Worm (Caenorhabditis elegans) whole organism, mixed stage, embryonic: ENCODE results near the gene rpn-6.2.

Experiments used
- M03D4.4 ChIP-seq: sonication (generic microtip); optimal IDR thresholded peaks from 2 replicates; lab custom pipeline; 2017; ENCODE audit warnings: mild to moderate bottlenecking, missing genetic modification characterization, missing compliant biosample characterization
- bed-3 ChIP-seq: fragments of 200-800 bp; sonication (Bioruptor generic); optimal IDR thresholded peaks from 3 replicates; lab custom pipeline; 2018; ENCODE audit warnings: mild to moderate bottlenecking, missing genetic modification characterization, moderate library complexity, missing compliant biosample characterization
- ceh-39 ChIP-seq: fragments of 150-350 bp; optimal IDR thresholded peaks from 2 replicates; lab custom pipeline; 2014; ENCODE audit warnings: missing biosample characterization, missing genetic modification characterization
- ceh-43 ChIP-seq: fragments of 200-800 bp; sonication (Bioruptor generic); optimal IDR thresholded peaks from 2 replicates; lab custom pipeline; 2018; ENCODE audit warnings: mild to moderate bottlenecking, missing genetic modification characterization, moderate library complexity, missing compliant biosample characterization
- ceh-83 ChIP-seq: fragments of 200-800 bp; sonication (Bioruptor generic); optimal IDR thresholded peaks from 2 replicates; lab custom pipeline; 2018; ENCODE audit warnings: mild to moderate bottlenecking, missing genetic modification characterization, missing compliant biosample characterization
- ces-1 ChIP-seq: fragments of 150-350 bp; optimal IDR thresholded peaks from 2 replicates; lab custom pipeline; 2014; ENCODE audit warnings: missing biosample characterization, missing genetic modification reagents, missing genetic modification characterization
- cnd-1 ChIP-seq: fragments of 200-800 bp; sonication (Bioruptor generic); optimal IDR thresholded peaks from 2 replicates; lab custom pipeline; 2018; ENCODE audit warnings: mild to moderate bottlenecking, missing genetic modification characterization, missing compliant biosample characterization
- drap-1 ChIP-seq: fragments of 200-800 bp; sonication (Bioruptor generic); optimal IDR thresholded peaks from 3 replicates; lab custom pipeline; 2018; ENCODE audit warnings: mild to moderate bottlenecking, missing genetic modification characterization, missing compliant biosample characterization
- elt-1 ChIP-seq: sonication (generic microtip); optimal IDR thresholded peaks from 2 replicates; lab custom pipeline; 2017; ENCODE audit warnings: missing genetic modification characterization, mild to moderate bottlenecking, missing compliant biosample characterization, antibody characterized with exemption, moderate library complexity, borderline replicate concordance; ENCODE audit not compliant: insufficient read depth
- elt-3 ChIP-seq: fragments of 150-350 bp; optimal IDR thresholded peaks from 2 replicates; lab custom pipeline; 2014; ENCODE audit warnings: missing biosample characterization, missing genetic modification characterization
- flh-1 ChIP-seq: fragments of 200-800 bp; sonication (Bioruptor generic); optimal IDR thresholded peaks from 2 replicates; lab custom pipeline; 2018; ENCODE audit warnings: mild to moderate bottlenecking, missing genetic modification characterization, moderate library complexity, missing compliant biosample characterization
- ham-2 ChIP-seq: fragments of 200-800 bp; sonication (Bioruptor generic); optimal IDR thresholded peaks from 2 replicates; lab custom pipeline; 2018; ENCODE audit warnings: mild to moderate bottlenecking, missing genetic modification characterization, missing compliant biosample characterization
- hlh-1 ChIP-seq: fragments of 150-350 bp; optimal IDR thresholded peaks from 2 replicates; lab custom pipeline; 2014; ENCODE audit warnings: missing biosample characterization, missing genetic modification reagents, missing genetic modification characterization
- lin-13 ChIP-seq: fragments of 150-350 bp; optimal IDR thresholded peaks from 2 replicates; lab custom pipeline; 2014; ENCODE audit warnings: missing biosample characterization, missing genetic modification characterization
- lin-32 ChIP-seq: fragments of 200-800 bp; sonication (Bioruptor generic); optimal IDR thresholded peaks from 2 replicates; lab custom pipeline; 2018; ENCODE audit warnings: mild to moderate bottlenecking, missing genetic modification characterization, missing compliant biosample characterization
- lsy-2 ChIP-seq: fragments of 150-350 bp; optimal IDR thresholded peaks from 2 replicates; lab custom pipeline; 2014; ENCODE audit warnings: missing biosample characterization, missing genetic modification characterization
- mep-1 ChIP-seq: fragments of 150-350 bp; optimal IDR thresholded peaks from 2 replicates; lab custom pipeline; 2017; ENCODE audit warnings: missing biosample characterization, missing genetic modification reagents, missing genetic modification characterization, inconsistent platforms
- mls-2 ChIP-seq: sonication (generic microtip); optimal IDR thresholded peaks from 2 replicates; lab custom pipeline; 2016; ENCODE audit warnings: mild to moderate bottlenecking, missing genetic modification characterization, moderate library complexity, missing compliant biosample characterization
- nhr-12 ChIP-seq: fragments of 150-350 bp; optimal IDR thresholded peaks from 2 replicates; lab custom pipeline; 2014; ENCODE audit warnings: missing biosample characterization, missing genetic modification characterization
- nhr-2 ChIP-seq: fragments of 150-350 bp; optimal IDR thresholded peaks from 2 replicates; lab custom pipeline; 2014; ENCODE audit warnings: missing biosample characterization, missing genetic modification characterization
- nhr-28 ChIP-seq: fragments of 150-350 bp; optimal IDR thresholded peaks from 2 replicates; lab custom pipeline; 2014; ENCODE audit warnings: missing biosample characterization, missing genetic modification characterization
- nhr-76 ChIP-seq: sonication (generic microtip); optimal IDR thresholded peaks from 2 replicates; lab custom pipeline; 2017; ENCODE audit warnings: missing biosample characterization, missing genetic modification characterization
- pha-4 ChIP-seq: fragments of 150-350 bp; optimal IDR thresholded peaks from 2 replicates; lab custom pipeline; 2018; ENCODE audit warnings: missing biosample characterization, missing genetic modification reagents, missing genetic modification characterization
- sem-2 ChIP-seq: fragments of 200-800 bp; sonication (Bioruptor generic); optimal IDR thresholded peaks from 2 replicates; lab custom pipeline; 2018; ENCODE audit warnings: mild to moderate bottlenecking, missing genetic modification characterization, missing compliant biosample characterization
- snpc-4 ChIP-seq: fragments of 150-350 bp; optimal IDR thresholded peaks from 2 replicates; lab custom pipeline; 2014; ENCODE audit warnings: missing biosample characterization, missing genetic modification characterization
- sptf-1 ChIP-seq: sonication (generic microtip); optimal IDR thresholded peaks from 2 replicates; lab custom pipeline; 2017; ENCODE audit warnings: mild to moderate bottlenecking, missing genetic modification characterization, moderate library complexity, missing compliant biosample characterization
- unc-120 ChIP-seq: sonication (generic microtip); optimal IDR thresholded peaks from 2 replicates; lab custom pipeline; 2017; ENCODE audit warnings: missing genetic modification characterization, missing compliant biosample characterization; ENCODE audit not compliant: poor library complexity, severe bottlenecking
- unc-62 ChIP-seq: fragments of 150-350 bp; optimal IDR thresholded peaks from 2 replicates; lab custom pipeline; 2014; ENCODE audit warnings: missing biosample characterization, missing genetic modification reagents, missing genetic modification characterization
- zip-8 ChIP-seq: fragments of 150-350 bp; optimal IDR thresholded peaks from 2 replicates; lab custom pipeline; 2014; ENCODE audit warnings: missing biosample characterization, missing genetic modification characterization
- ztf-11 ChIP-seq: fragments of 150-350 bp; optimal IDR thresholded peaks from 2 replicates; lab custom pipeline; 2014; ENCODE audit warnings: missing biosample characterization, missing genetic modification characterization

The rpn-6.2 gene

ce11 chrIII:9002545-9002944 is 746 bp upstream of the rpn-6.2 start, which contains the start of the genes F59B2.15 and zif-1:
Gene F59B2.15 (minus strand): TSS chrIII:9002645.
Gene zif-1 (plus strand): TSS chrIII:9002779.
- TF ChIP-seq unc-62 (GFP tag; lab: Kevin White, UChicago) = no peak
- no peak for TF ChIP-seq mls-2 (tag; lab: Kevin White, UChicago)
- no peak for TF ChIP-seq sptf-1
- no peak for TF ChIP-seq pha-4 (tag; lab: Kevin White, UChicago)
- no peak for TF ChIP-seq lin-13 (tag; lab: Kevin White, UChicago)
- TF ChIP-seq zip-8 (tag; lab: Kevin White, UChicago) = no peak
- TF ChIP-seq lin-32 (GFP tag; lab: Kevin White, UChicago) = no peak
- TF ChIP-seq elt-1 (tag; lab: Kevin White, UChicago) = no peak

- TF ChIP-seq ces-1 (GFP tag; lab: Kevin White, UChicago) = no peak
- no peak for TF ChIP-seq bed-3 (GFP tag; lab: Kevin White, UChicago)
- no peak for TF ChIP-seq cnd-1 (tag; lab: Kevin White, UChicago)
- TF ChIP-seq ceh-83 (GFP tag; lab: Kevin White, UChicago) = no peak
- TF ChIP-seq hlh-1 (tag; lab: Kevin White, UChicago) = no peak
These were observed 308 bp downstream of the rpn-6.2 start for ce11 chrIII:9001491-9001890.

- TF ChIP-seq unc-62 (GFP tag; lab: Kevin White, UChicago) (no peak), ceh-43 (GFP tag; lab: Kevin White, UChicago) (no peak), lin-13 (tag; lab: Kevin White, UChicago) (no peak), nhr-12 (tag; lab: Kevin White, UChicago) (no peak), snpc-4 (tag; lab: Kevin White, UChicago) (no peak), hlh-1 (tag; lab: Kevin White, UChicago) (no peak), flh-1 (GFP tag; lab: Kevin White, UChicago) (no peak), lsy-2 (no peak), nhr-2 (tag; lab: Kevin White, UChicago) (no peak), mep-1 (tag; lab: Kevin White, UChicago) (no peak), drap-1 (GFP tag; lab: Kevin White, UChicago) (no peak), ham-2 (GFP tag; lab: Kevin White, UChicago) (no peak), mls-2 (tag; lab: Kevin White, UChicago) (no peak), lin-32 (GFP tag; lab: Kevin White, UChicago) (no peak), elt-3 (tag; lab: Kevin White, UChicago) (no peak), nhr-28 (tag; lab: Kevin White, UChicago) (no peak)
These were observed 2.3 kb downstream of the rpn-6.2 start, which contains the start of gene F59B2.3 for ce11 chrIII:8999508-8999907. Gene F59B2.3 (minus strand): TSS chrIII:8999766.

- TF ChIP-seq ztf-11 (tag; lab: Kevin White, UChicago) (no peak), lin-13 (tag; lab: Kevin White, UChicago) (no peak), ceh-43 (GFP tag; lab: Kevin White, UChicago) (no peak), elt-1 (tag; lab: Kevin White, UChicago) (no peak), elt-3 (tag; lab: Kevin White, UChicago) (no peak), ceh-39 (tag; lab: Kevin White, UChicago) (no peak), pha-4 (tag; lab: Kevin White, UChicago) (no peak), zip-8 (tag; lab: Kevin White, UChicago) (no peak), sptf-1 (no peak), drap-1 (GFP tag; lab: Kevin White, UChicago) (no peak), M03D4.4 (tag; lab: Kevin White, UChicago) (no peak), nhr-76 (no peak), unc-120 (tag; lab: Kevin White, UChicago) (no peak), mep-1 (tag; lab: Kevin White, UChicago) (no peak), nhr-2 (tag; lab: Kevin White, UChicago) (no peak)
- TF ChIP-seq, all 35 proteins: peak for 0
These were observed 2.9 kb downstream of the rpn-6.2 start for ce11 chrIII:8998884-8999283.

ce11 chrIII:8997821-8998220 is 4.0 kb downstream of the rpn-6.2 start:
- TF ChIP-seq lin-13 (tag; lab: Kevin White, UChicago) (no peak), elt-1 (tag; lab: Kevin White, UChicago) (no peak), hlh-1 (tag; lab: Kevin White, UChicago) (no peak), zip-8 (tag; lab: Kevin White, UChicago) (no peak), sem-2 (GFP tag; lab: Kevin White, UChicago) (no peak)
